Worm (Caenorhabditis elegans) whole organism, early embryonic: Measurements from ENCODE around the gene B0454.6.

ENCODE experiments used
- B0310.2 ChIP-seq: sonication (generic microtip); optimal IDR thresholded peaks from 2 replicates; lab custom pipeline; 2016; ENCODE audit warnings: mild to moderate bottlenecking, missing genetic modification characterization, missing compliant biosample characterization
- F13C5.2 ChIP-seq: sonication (generic microtip); optimal IDR thresholded peaks from 2 replicates; lab custom pipeline; 2017; ENCODE audit warnings: mild to moderate bottlenecking, missing genetic modification characterization, inconsistent platforms, missing compliant biosample characterization
- aly-1 ChIP-seq: sonication (generic microtip); optimal IDR thresholded peaks from 2 replicates; lab custom pipeline; 2016; ENCODE audit warnings: missing genetic modification characterization, missing compliant biosample characterization
- ama-1 ChIP-seq: fragments of 150-350 bp; optimal IDR thresholded peaks from 2 replicates; lab custom pipeline; 2014
- pes-1 ChIP-seq: fragments of 200-800 bp; sonication (Bioruptor generic); IDR thresholded peaks from 2 replicates; pipeline ENCODE4 v1.3.6; 2022; ENCODE audit warnings: missing genetic modification reagents, missing genetic modification characterization, missing compliant biosample characterization
- tbx-11 ChIP-seq: fragments of 200-800 bp; sonication (Bioruptor generic); IDR thresholded peaks from 2 replicates; pipeline ENCODE4 v1.3.6; 2022; ENCODE audit warnings: missing genetic modification characterization, missing compliant biosample characterization
- tbx-37 ChIP-seq: fragments of 200-800 bp; sonication (Bioruptor generic); conservative IDR thresholded peaks from 2 replicates; pipeline ENCODE4 v1.3.6; 2022; ENCODE audit warnings: missing genetic modification reagents, missing genetic modification characterization, missing compliant biosample characterization
- tra-4 ChIP-seq: sonication (generic microtip); optimal IDR thresholded peaks from 2 replicates; lab custom pipeline; 2017; ENCODE audit warnings: missing genetic modification characterization, missing compliant biosample characterization

ce11 chrII:3067896-3068295 lies 35.3 kb downstream of the B0454.6 start:
- no peak for TF ChIP-seq aly-1 (tag; lab: Kevin White, UChicago)
- no peak for TF ChIP-seq tbx-37 (GFP tag; lab: Robert Waterston, UW)
- TF ChIP-seq ama-1 (lab: Kevin White, UChicago) = no peak
- no peak for TF ChIP-seq B0310.2 (tag; lab: Kevin White, UChicago)
- TF ChIP-seq tra-4 = no peak
- TF ChIP-seq pes-1 (GFP tag; lab: Robert Waterston, UW) = no peak
- no peak for TF ChIP-seq F13C5.2 (tag; lab: Kevin White, UChicago)
- no peak for TF ChIP-seq tbx-11 (GFP tag; lab: Robert Waterston, UW)
